Fruit fly (Drosophila melanogaster): Measurements from ENCODE around the gene ebo.
"Not testable (repeated sequence)": the region's sequence is repeated elsewhere in the genome, so short reads cannot be mapped to it uniquely, and the experiment has no call there.

Gene ebo

dm6 chrX:498434-498833, 22.1 kb upstream of the ebo start:
- no peak for TF ChIP-seq CG17801 (GFP tag; optimal IDR thresholded peaks at IDR 0.05; ENCODE audit: partially characterized antibody)

- TF ChIP-seq CG17801 (GFP tag; optimal IDR thresholded peaks at IDR 0.05; ENCODE audit: partially characterized antibody) = no peak
Observed at dm6 chrX:497425-497824, 21.0 kb upstream of the ebo start.

- peak; percentile 48 for TF ChIP-seq CG17801 (GFP tag; optimal IDR thresholded peaks at IDR 0.05; ENCODE audit: partially characterized antibody)
Observed at dm6 chrX:496326-496725, 19.9 kb upstream of the ebo start, which contains the start of gene svr. svr (plus strand) TSS chrX:496446.

- no peak for TF ChIP-seq CG17801 (GFP tag; optimal IDR thresholded peaks at IDR 0.05; ENCODE audit: partially characterized antibody)
Observed at dm6 chrX:494607-495006, 18.2 kb upstream of the ebo start, which contains the start of gene CG17778. CG17778 (plus strand) TSS chrX:494614.

dm6 chrX:494191-494554, 17.8 kb upstream of the ebo start:
- TF ChIP-seq CG17801 (GFP tag; optimal IDR thresholded peaks at IDR 0.05; ENCODE audit: partially characterized antibody) = no peak

- TF ChIP-seq CG17801 (GFP tag; optimal IDR thresholded peaks at IDR 0.05; ENCODE audit: partially characterized antibody) = peak; percentile 97
Observed at dm6 chrX:493445-494190, 17.2 kb upstream of the ebo start, which contains the start of gene CG17896. CG17896 (minus strand) TSS chrX:493495.

dm6 chrX:492701-493299, 16.4 kb upstream of the ebo start:
- TF ChIP-seq CG17801 (GFP tag; optimal IDR thresholded peaks at IDR 0.05; ENCODE audit: partially characterized antibody) = no peak

dm6 chrX:487517-487957, 11.2 kb upstream of the ebo start, which contains the start of the genes CG18273 and CG3156:
CG18273 (minus strand) TSS chrX:487581.
CG3156 (plus strand) TSS chrX:487878.
- TF ChIP-seq CG17801 (GFP tag; optimal IDR thresholded peaks at IDR 0.05; ENCODE audit: partially characterized antibody) = peak; percentile 41

- TF ChIP-seq CG17801 (GFP tag; optimal IDR thresholded peaks at IDR 0.05; ENCODE audit: partially characterized antibody) = not testable (repeated sequence)
Observed at dm6 chrX:481642-482041, 5.3 kb upstream of the ebo start, which contains the start of gene CG3176. CG3176 (plus strand) TSS chrX:481862.

- no peak for TF ChIP-seq CG17801 (GFP tag; optimal IDR thresholded peaks at IDR 0.05; ENCODE audit: partially characterized antibody)
Observed at dm6 chrX:478766-479165, 2.4 kb upstream of the ebo start, which contains the start of gene CG32817. CG32817 (plus strand) TSS chrX:479066.

- TF ChIP-seq CG17801 (GFP tag; optimal IDR thresholded peaks at IDR 0.05; ENCODE audit: partially characterized antibody) = no peak
Observed at dm6 chrX:470626-471025, 5.8 kb downstream of the ebo start, which contains the start of gene CG32816. CG32816 (minus strand) TSS chrX:470726.

dm6 chrX:469235-469634, 7.1 kb downstream of the ebo start, which contains the start of gene Cyp4g1:
Cyp4g1 (minus strand) TSS chrX:469335.
- TF ChIP-seq CG17801 (GFP tag; optimal IDR thresholded peaks at IDR 0.05; ENCODE audit: partially characterized antibody) = no peak

- TF ChIP-seq CG17801 (GFP tag; optimal IDR thresholded peaks at IDR 0.05; ENCODE audit: partially characterized antibody) = no peak
Observed at dm6 chrX:463934-464333, 12.4 kb downstream of the ebo start.

dm6 chrX:460447-460846, 15.9 kb downstream of the ebo start, which contains the start of gene ase:
ase (plus strand) TSS chrX:460747.
- no peak for TF ChIP-seq CG17801 (GFP tag; optimal IDR thresholded peaks at IDR 0.05; ENCODE audit: partially characterized antibody)

- TF ChIP-seq CG17801 (GFP tag; optimal IDR thresholded peaks at IDR 0.05; ENCODE audit: partially characterized antibody) = no peak
Observed at dm6 chrX:457803-458202, 18.6 kb downstream of the ebo start.

- no peak for TF ChIP-seq CG17801 (GFP tag; optimal IDR thresholded peaks at IDR 0.05; ENCODE audit: partially characterized antibody)
Observed at dm6 chrX:456959-457358, 19.4 kb downstream of the ebo start.
